ENCODE assay signal across 2 worm cellular contexts in the genomic region with DNA sequence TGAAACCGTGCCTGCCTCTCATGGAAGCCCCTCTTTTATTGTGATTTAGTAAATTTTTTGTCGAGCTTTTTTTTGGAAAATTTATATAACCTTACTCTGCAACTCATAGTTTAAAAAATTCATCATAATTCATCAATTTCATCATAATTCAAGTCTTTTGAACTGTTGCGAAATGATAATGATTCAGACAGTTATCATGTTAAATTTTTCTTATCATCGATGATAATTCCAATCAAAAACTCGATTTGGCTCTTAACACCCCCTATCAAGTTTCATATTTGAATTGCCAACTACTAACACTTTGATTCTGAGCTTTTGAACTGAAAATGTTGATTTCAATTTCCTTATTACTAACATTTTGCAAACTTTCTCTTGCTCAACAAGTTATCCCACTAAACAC.
TF ChIP-seq lines count a peak whose summit lies in the region.

Gene F54E2.1 (plus strand): TSS at position 235 of the 400 bp plus-strand sequence.

TF ChIP-seq in whole organism, L1 larva, 84 proteins besides CTCF, POLR2A, EP300 and RAD21 (continued from another document):
- TF ChIP-seq lin-39 (tag; optimal IDR thresholded peaks at IDR 0.05; lab: Kevin White, UChicago) (no peak), tlp-1 (tag; optimal IDR thresholded peaks at IDR 0.05; lab: Kevin White, UChicago) (peak; percentile 79), unc-30 (tag; optimal IDR thresholded peaks at IDR 0.05; lab: Kevin White, UChicago) (no peak)

TF ChIP-seq in whole organism, L4 larva, 104 proteins besides CTCF, POLR2A, EP300 and RAD21 (continued from another document):
- TF ChIP-seq Y48G9A.11 (GFP tag; IDR thresholded peaks at IDR 0.05; lab: Robert Waterston, UW) (no peak), daf-16 (GFP tag; optimal IDR thresholded peaks at IDR 0.05; lab: Kevin White, UChicago) (no peak), daf-16 (tag; optimal IDR thresholded peaks at IDR 0.05; lab: Kevin White, UChicago) (peak; percentile 66), tra-1 (GFP tag; IDR thresholded peaks at IDR 0.05; lab: Robert Waterston, UW) (no peak), spr-1 (tag; optimal IDR thresholded peaks at IDR 0.05; lab: Kevin White, UChicago) (no peak), ZK337.2 (GFP tag; IDR thresholded peaks at IDR 0.05; lab: Robert Waterston, UW) (no peak), mdt-29 (GFP tag; IDR thresholded peaks at IDR 0.05; lab: Robert Waterston, UW) (no peak), madf-5 (GFP tag; IDR thresholded peaks at IDR 0.05; lab: Robert Waterston, UW) (no peak), zfp-3 (GFP tag; conservative IDR thresholded peaks at IDR 0.05; lab: Robert Waterston, UW) (no peak), dmd-6 (GFP tag; IDR thresholded peaks at IDR 0.05; lab: Robert Waterston, UW) (peak; percentile 81), rbr-2 (tag; optimal IDR thresholded peaks at IDR 0.05; lab: Kevin White, UChicago) (no peak), Y5F2A.4 (GFP tag; optimal IDR thresholded peaks at IDR 0.05; lab: Kevin White, UChicago) (no peak), php-3 (GFP tag; IDR thresholded peaks at IDR 0.05; lab: Robert Waterston, UW) (peak; percentile 23; the same call in 1 of the 2 replicates), pha-4 (GFP tag; IDR thresholded peaks at IDR 0.05; lab: Robert Waterston, UW) (no peak), pha-4 (tag; optimal IDR thresholded peaks at IDR 0.05; lab: Kevin White, UChicago) (no peak), lin-38 (GFP tag; IDR thresholded peaks at IDR 0.05; lab: Robert Waterston, UW) (no peak), dmd-9 (GFP tag; IDR thresholded peaks at IDR 0.05; lab: Robert Waterston, UW) (no peak), hlh-11 (tag; optimal IDR thresholded peaks at IDR 0.05; lab: Kevin White, UChicago) (no peak), set-16 (GFP tag; IDR thresholded peaks at IDR 0.05; lab: Robert Waterston, UW) (no peak), zfp-2 (tag; optimal IDR thresholded peaks at IDR 0.05; lab: Kevin White, UChicago) (no peak), ZK546.5 (tag; optimal IDR thresholded peaks at IDR 0.05; lab: Kevin White, UChicago) (no peak), mep-1 (tag; optimal IDR thresholded peaks at IDR 0.05; lab: Kevin White, UChicago) (no peak), lin-1 (GFP tag; IDR thresholded peaks at IDR 0.05; lab: Robert Waterston, UW) (0 out of 2 replicates have a peak, but pooled peaks have one; percentile 23), nhr-28 (tag; optimal IDR thresholded peaks at IDR 0.05; lab: Kevin White, UChicago) (peak; percentile 69), gei-8 (GFP tag; optimal IDR thresholded peaks at IDR 0.05; lab: Kevin White, UChicago) (no peak), nhr-11 (tag; optimal IDR thresholded peaks at IDR 0.05; lab: Kevin White, UChicago) (no peak), R02D3.7 (tag; optimal IDR thresholded peaks at IDR 0.05; lab: Kevin White, UChicago) (no peak), daf-8 (GFP tag; IDR thresholded peaks at IDR 0.05; lab: Robert Waterston, UW) (no peak), zip-11 (GFP tag; IDR thresholded peaks at IDR 0.05; lab: Robert Waterston, UW) (no peak), nhr-42 (GFP tag; IDR thresholded peaks at IDR 0.05; lab: Robert Waterston, UW) (no peak), skn-1 (tag; optimal IDR thresholded peaks at IDR 0.05; lab: Kevin White, UChicago) (no peak)
